Fruit fly (Drosophila melanogaster) whole organism, embryonic: ENCODE measurements around the gene CG32176.
A peak's percentile ranks its signal among the peaks of the same experiment; 100 is the strongest.

Experiments
- Atf-2 ChIP-seq: fragments of 200-800 bp; sonication (Bioruptor generic); optimal IDR thresholded peaks from 2 replicates; lab custom pipeline; 2016; ENCODE audit warnings: missing biosample characterization, missing genetic modification characterization
- Awh ChIP-seq: fragments of 200-800 bp; sonication (Bioruptor generic); IDR thresholded peaks from 2 replicates; pipeline ENCODE4, ENCODE4 v1.3.6; 2022; ENCODE audit warnings: missing biosample characterization, missing genetic modification characterization
- Bdp1 ChIP-seq: fragments of 200-800 bp; sonication (Bioruptor generic); optimal IDR thresholded peaks from 3 replicates; lab custom pipeline; 2016; ENCODE audit warnings: missing biosample characterization, missing genetic modification characterization
- Blimp-1 ChIP-seq: fragments of 200-800 bp; sonication (Bioruptor generic); optimal IDR thresholded peaks from 3 replicates; lab custom pipeline; 2018; ENCODE audit warnings: missing biosample characterization, missing genetic modification characterization, mild to moderate bottlenecking, moderate library complexity, missing genetic modification reagents
- CG10979 ChIP-seq: fragments of 200-800 bp; sonication (Bioruptor generic); optimal IDR thresholded peaks from 2 replicates; lab custom pipeline; 2018; ENCODE audit warnings: missing biosample characterization, mild to moderate bottlenecking, missing genetic modification characterization, moderate library complexity
- CG11247 ChIP-seq: fragments of 200-800 bp; sonication (Bioruptor generic); IDR thresholded peaks from 2 replicates; pipeline ENCODE4 v1.3.6; 2022; ENCODE audit warnings: missing biosample characterization, missing genetic modification characterization
- CG12236 ChIP-seq: fragments of 200-800 bp; sonication (Bioruptor generic); optimal IDR thresholded peaks from 2 replicates; lab custom pipeline; 2016; ENCODE audit warnings: missing biosample characterization, missing genetic modification characterization
- CG12744 ChIP-seq: fragments of 200-800 bp; sonication (Bioruptor generic); optimal IDR thresholded peaks from 2 replicates; lab custom pipeline; 2016; ENCODE audit warnings: missing biosample characterization, missing genetic modification characterization
- CG13424 ChIP-seq: fragments of 200-800 bp; sonication (Bioruptor generic); optimal IDR thresholded peaks from 2 replicates; lab custom pipeline; 2019; ENCODE audit warnings: missing biosample characterization, mild to moderate bottlenecking, missing genetic modification characterization, moderate library complexity
- CG14014 ChIP-seq: fragments of 200-800 bp; sonication (Bioruptor generic); IDR thresholded peaks from 2 replicates; pipeline ENCODE4 v1.3.6; 2022; ENCODE audit warnings: missing biosample characterization, missing genetic modification characterization
- CG14667 ChIP-seq: fragments of 200-800 bp; sonication (Bioruptor generic); IDR thresholded peaks from 2 replicates; pipeline ENCODE4 v1.3.6; 2022; ENCODE audit warnings: missing biosample characterization, missing genetic modification characterization
- CG14710 ChIP-seq: fragments of 200-800 bp; sonication (Bioruptor generic); optimal IDR thresholded peaks from 3 replicates; lab custom pipeline; 2019; ENCODE audit warnings: missing biosample characterization, mild to moderate bottlenecking, missing genetic modification characterization, moderate library complexity
- CG14860 ChIP-seq: fragments of 200-800 bp; sonication (Bioruptor generic); IDR thresholded peaks from 3 replicates; pipeline ENCODE4 v1.3.6; 2022; ENCODE audit warnings: missing biosample characterization, missing genetic modification characterization; ENCODE audit not compliant: partially characterized antibody
- CG17829 ChIP-seq: fragments of 200-800 bp; optimal IDR thresholded peaks from 2 replicates; lab custom pipeline; 2019; ENCODE audit warnings: missing biosample characterization, mild to moderate bottlenecking, missing genetic modification characterization, moderate library complexity
- CG1792 ChIP-seq: fragments of 200-800 bp; sonication (Bioruptor generic); optimal IDR thresholded peaks from 2 replicates; lab custom pipeline; 2016; ENCODE audit warnings: missing biosample characterization, missing genetic modification characterization
- CG2678 ChIP-seq: fragments of 200-800 bp; sonication (Bioruptor generic); optimal IDR thresholded peaks from 3 replicates; lab custom pipeline; 2019; ENCODE audit warnings: missing biosample characterization, mild to moderate bottlenecking, missing genetic modification characterization, moderate library complexity
- CG31224 ChIP-seq: fragments of 200-800 bp; sonication (Bioruptor generic); IDR thresholded peaks from 2 replicates; pipeline ENCODE4 v1.3.6; 2022; ENCODE audit warnings: missing biosample characterization, missing genetic modification characterization
- CG31365 ChIP-seq: fragments of 200-800 bp; sonication (Bioruptor generic); optimal IDR thresholded peaks from 2 replicates; lab custom pipeline; 2018; ENCODE audit warnings: missing biosample characterization, mild to moderate bottlenecking, missing genetic modification characterization
- CG32772 ChIP-seq: fragments of 200-800 bp; sonication (Bioruptor generic); IDR thresholded peaks from 2 replicates; pipeline ENCODE4 v1.3.6; 2022; ENCODE audit warnings: missing biosample characterization, missing genetic modification characterization
- CG4360 ChIP-seq: fragments of 200-800 bp; sonication (Bioruptor generic); IDR thresholded peaks from 2 replicates; pipeline ENCODE4 v1.3.6; 2022; ENCODE audit warnings: missing biosample characterization, missing genetic modification characterization
- CG5245 ChIP-seq: fragments of 200-800 bp; sonication (Bioruptor generic); optimal IDR thresholded peaks from 3 replicates; lab custom pipeline; 2016; ENCODE audit warnings: missing biosample characterization, missing genetic modification characterization
- CG6254 ChIP-seq: fragments of 200-800 bp; sonication (Bioruptor generic); optimal IDR thresholded peaks from 3 replicates; lab custom pipeline; 2017; ENCODE audit warnings: mild to moderate bottlenecking, missing biosample characterization, missing genetic modification reagents, missing genetic modification characterization
- CG6813 ChIP-seq: fragments of 200-800 bp; sonication (Bioruptor generic); optimal IDR thresholded peaks from 2 replicates; lab custom pipeline; 2017; ENCODE audit warnings: missing biosample characterization, missing genetic modification characterization, mild to moderate bottlenecking, moderate library complexity, missing genetic modification reagents
- CG7963 ChIP-seq: fragments of 200-800 bp; sonication (Bioruptor generic); IDR thresholded peaks from 3 replicates; pipeline ENCODE4 v1.3.6; 2022; ENCODE audit warnings: missing biosample characterization, missing genetic modification characterization; ENCODE audit not compliant: partially characterized antibody
- GATAe ChIP-seq: fragments of 200-800 bp; sonication (Bioruptor generic); conservative IDR thresholded peaks from 2 replicates; pipeline ENCODE4 v1.3.6; 2022; ENCODE audit warnings: missing biosample characterization, missing genetic modification characterization
- Gsc ChIP-seq: fragments of 200-800 bp; sonication (Bioruptor generic); IDR thresholded peaks from 2 replicates; pipeline ENCODE4 v1.3.6; 2022; ENCODE audit warnings: missing biosample characterization, missing genetic modification characterization
- HLHmδ ChIP-seq: fragments of 200-800 bp; sonication (Bioruptor generic); optimal IDR thresholded peaks from 2 replicates; lab custom pipeline; 2018; ENCODE audit warnings: missing biosample characterization, mild to moderate bottlenecking, missing genetic modification characterization, moderate library complexity
- Hmr ChIP-seq: fragments of 200-800 bp; sonication (Bioruptor generic); optimal IDR thresholded peaks from 3 replicates; lab custom pipeline; 2017; ENCODE audit warnings: mild to moderate bottlenecking, missing biosample characterization, missing genetic modification reagents, missing genetic modification characterization
- NC2β ChIP-seq: fragments of 200-800 bp; sonication (Bioruptor generic); optimal IDR thresholded peaks from 2 replicates; lab custom pipeline; 2016; ENCODE audit warnings: missing biosample characterization, missing genetic modification characterization
- NK7.1 ChIP-seq: fragments of 200-800 bp; sonication (Bioruptor generic); optimal IDR thresholded peaks from 3 replicates; lab custom pipeline; 2016; ENCODE audit warnings: missing biosample characterization, missing genetic modification characterization
- Oaz ChIP-seq: fragments of 200-800 bp; sonication (Bioruptor generic); IDR thresholded peaks from 2 replicates; pipeline ENCODE4 v1.3.6; 2022; ENCODE audit warnings: missing biosample characterization, missing genetic modification characterization
- Optix ChIP-seq: fragments of 200-800 bp; sonication (Bioruptor generic); IDR thresholded peaks from 3 replicates; pipeline ENCODE4 v1.3.6; 2022; ENCODE audit warnings: missing biosample characterization, missing genetic modification characterization
- PHDP ChIP-seq: fragments of 200-800 bp; sonication (Bioruptor generic); optimal IDR thresholded peaks from 3 replicates; lab custom pipeline; 2018; ENCODE audit warnings: missing biosample characterization, mild to moderate bottlenecking, missing genetic modification characterization, moderate library complexity
- Side ChIP-seq: fragments of 200-800 bp; sonication (Bioruptor generic); optimal IDR thresholded peaks from 2 replicates; lab custom pipeline; 2016; ENCODE audit warnings: missing biosample characterization, missing genetic modification characterization
- cad ChIP-seq: fragments of >200 bp; optimal IDR thresholded peaks from 2 replicates; lab custom pipeline; 2017; ENCODE audit warnings: missing biosample characterization, missing genetic modification characterization
- croc ChIP-seq: fragments of 200-800 bp; sonication (Bioruptor generic); conservative IDR thresholded peaks from 3 replicates; pipeline ENCODE4 v1.3.6; 2022; ENCODE audit warnings: missing biosample characterization, missing genetic modification characterization
- fru ChIP-seq: fragments of >200 bp; optimal IDR thresholded peaks from 2 replicates; lab custom pipeline; 2017
- grau ChIP-seq: fragments of 200-800 bp; optimal IDR thresholded peaks from 3 replicates; lab custom pipeline; 2019; ENCODE audit warnings: missing biosample characterization, mild to moderate bottlenecking, missing genetic modification characterization, moderate library complexity
- grn ChIP-seq: fragments of 200-800 bp; sonication (Bioruptor generic); optimal IDR thresholded peaks from 3 replicates; lab custom pipeline; 2017; ENCODE audit warnings: missing biosample characterization, missing genetic modification characterization
- hb ChIP-seq: fragments of 200-800 bp; sonication (Bioruptor generic); IDR thresholded peaks from 3 replicates; pipeline ENCODE4 v1.3.6; 2022; ENCODE audit warnings: missing biosample characterization, missing genetic modification characterization; ENCODE audit not compliant: partially characterized antibody
- her ChIP-seq: fragments of 200-800 bp; sonication (Bioruptor generic); optimal IDR thresholded peaks from 2 replicates; lab custom pipeline; 2016; ENCODE audit warnings: missing biosample characterization, missing genetic modification characterization
- lilli ChIP-seq: fragments of 200-800 bp; sonication (Bioruptor generic); optimal IDR thresholded peaks from 3 replicates; lab custom pipeline; 2016; ENCODE audit warnings: missing biosample characterization, missing genetic modification characterization
- lmd ChIP-seq: fragments of 200-800 bp; sonication (Bioruptor generic); IDR thresholded peaks from 2 replicates; pipeline ENCODE4 v1.3.6; 2022; ENCODE audit warnings: missing biosample characterization, missing genetic modification characterization
- luna ChIP-seq: fragments of 200-800 bp; sonication (Bioruptor generic); optimal IDR thresholded peaks from 2 replicates; lab custom pipeline; 2016; ENCODE audit warnings: missing biosample characterization, missing genetic modification characterization
- nerfin-1 ChIP-seq: fragments of 200-800 bp; sonication (Bioruptor generic); optimal IDR thresholded peaks from 3 replicates; lab custom pipeline; 2019; ENCODE audit warnings: missing biosample characterization, mild to moderate bottlenecking, missing genetic modification characterization, moderate library complexity
- nmo ChIP-seq: fragments of 200-800 bp; sonication (Bioruptor generic); optimal IDR thresholded peaks from 2 replicates; lab custom pipeline; 2018; ENCODE audit warnings: missing biosample characterization, mild to moderate bottlenecking, missing genetic modification characterization, moderate library complexity
- org-1 ChIP-seq: fragments of 200-800 bp; sonication (Bioruptor generic); optimal IDR thresholded peaks from 2 replicates; lab custom pipeline; 2017; ENCODE audit warnings: missing biosample characterization, missing genetic modification characterization
- pros ChIP-seq: fragments of 200-800 bp; sonication (Bioruptor generic); optimal IDR thresholded peaks from 3 replicates; lab custom pipeline; 2019; ENCODE audit warnings: missing biosample characterization, mild to moderate bottlenecking, missing genetic modification characterization, moderate library complexity
- repo ChIP-seq: fragments of 200-800 bp; sonication (Bioruptor generic); optimal IDR thresholded peaks from 2 replicates; lab custom pipeline; 2016; ENCODE audit warnings: missing biosample characterization, missing genetic modification characterization
- sna ChIP-seq: fragments of 200-800 bp; sonication (Bioruptor generic); IDR thresholded peaks from 2 replicates; pipeline ENCODE4 v1.3.6; 2022; ENCODE audit warnings: missing biosample characterization, missing genetic modification characterization; ENCODE audit not compliant: partially characterized antibody
- stwl ChIP-seq: fragments of 200-800 bp; sonication (Bioruptor generic); optimal IDR thresholded peaks from 3 replicates; lab custom pipeline; 2018; ENCODE audit warnings: missing biosample characterization, mild to moderate bottlenecking, missing genetic modification characterization, moderate library complexity
- tna ChIP-seq: fragments of 200-800 bp; sonication (Bioruptor generic); IDR thresholded peaks from 2 replicates; pipeline ENCODE4 v1.3.6; 2022; ENCODE audit warnings: missing biosample characterization, missing genetic modification characterization; ENCODE audit not compliant: partially characterized antibody

Gene CG32176

dm6 chr3L:17475979-17476393 lies 42.3 kb downstream of the CG32176 start, which contains the start of gene CG34250 (continued):
- peak; percentile 66; the same call in 2 of the 3 replicates for TF ChIP-seq CG14860
- 0 out of 2 replicates have a peak, but pooled peaks have one; percentile 18 for TF ChIP-seq CG14014 (GFP tag; lab: Robert Waterston, UW)
- peak; percentile 85 for TF ChIP-seq CG14710 (tag; lab: Kevin White, UChicago)
- no peak for TF ChIP-seq Optix (GFP tag; lab: Robert Waterston, UW)
- no peak for TF ChIP-seq Oaz (GFP tag; lab: Robert Waterston, UW)
- peak; percentile 49 for TF ChIP-seq grau (tag; lab: Kevin White, UChicago)
- no peak for TF ChIP-seq NC2β (GFP tag; lab: Kevin White, UChicago)
- no peak for TF ChIP-seq hb (GFP tag; lab: Robert Waterston, UW)
- no peak for TF ChIP-seq NK7.1 (GFP tag; lab: Kevin White, UChicago)
- peak; percentile 29 for TF ChIP-seq Blimp-1 (GFP tag; lab: Kevin White, UChicago)
- TF ChIP-seq Bdp1 (GFP tag; lab: Kevin White, UChicago) = peak; percentile 11
- TF ChIP-seq Side (GFP tag; lab: Kevin White, UChicago) = no peak
- TF ChIP-seq CG1792 (GFP tag; lab: Kevin White, UChicago) = no peak
- TF ChIP-seq CG7963 (GFP tag; lab: Robert Waterston, UW) = no peak
- no peak for TF ChIP-seq CG6254 (GFP tag; lab: Kevin White, UChicago)
- TF ChIP-seq nmo (GFP tag; lab: Kevin White, UChicago) = peak; percentile 70
- TF ChIP-seq CG31224 (GFP tag; lab: Robert Waterston, UW) = no peak
- no peak for TF ChIP-seq org-1 (GFP tag; lab: Kevin White, UChicago)
- TF ChIP-seq luna (GFP tag; lab: Kevin White, UChicago) = no peak
- TF ChIP-seq CG32772 (GFP tag; lab: Robert Waterston, UW) = no peak
- peak; percentile 43; the same call in 1 of the 2 replicates for TF ChIP-seq tna (GFP tag; lab: Robert Waterston, UW)
- TF ChIP-seq croc (GFP tag; lab: Robert Waterston, UW) = no peak
- TF ChIP-seq CG13424 (tag; lab: Kevin White, UChicago) = peak; percentile 36
- no peak for TF ChIP-seq GATAe (GFP tag; lab: Robert Waterston, UW)
- peak; percentile 26 for TF ChIP-seq PHDP
- TF ChIP-seq Hmr (GFP tag; lab: Kevin White, UChicago) = peak; percentile 55
- no peak for TF ChIP-seq repo
- TF ChIP-seq CG17829 (tag; lab: Kevin White, UChicago) = peak; percentile 62
- TF ChIP-seq cad (GFP tag; lab: Kevin White, UChicago) = no peak
- TF ChIP-seq pros (GFP tag; lab: Kevin White, UChicago) = no peak
- TF ChIP-seq HLHmδ = no peak
- TF ChIP-seq CG2678 (tag; lab: Kevin White, UChicago) = peak; percentile 15
- no peak for TF ChIP-seq Gsc (GFP tag; lab: Robert Waterston, UW)
- TF ChIP-seq CG14667 (GFP tag; lab: Robert Waterston, UW) = no peak
- TF ChIP-seq Awh (GFP tag; lab: Robert Waterston, UW) = no peak
- TF ChIP-seq CG5245 (GFP tag; lab: Kevin White, UChicago) = peak; percentile 22
- peak; percentile 76 for TF ChIP-seq sna
- peak; percentile 64 for TF ChIP-seq lilli (GFP tag; lab: Kevin White, UChicago)
- TF ChIP-seq CG12236 (GFP tag; lab: Kevin White, UChicago) = no peak
- no peak for TF ChIP-seq CG4360 (GFP tag; lab: Robert Waterston, UW)
- TF ChIP-seq CG11247 (GFP tag; lab: Robert Waterston, UW) = no peak
- no peak for TF ChIP-seq CG31365 (tag; lab: Kevin White, UChicago)
- no peak for TF ChIP-seq CG6813
- TF ChIP-seq stwl (tag; lab: Kevin White, UChicago) = peak; percentile 83
- TF ChIP-seq fru (lab: Kevin White, UChicago) = no peak
- no peak for TF ChIP-seq CG12744
- peak; percentile 25 for TF ChIP-seq nerfin-1
- TF ChIP-seq CG10979 (tag; lab: Kevin White, UChicago) = no peak
- no peak for TF ChIP-seq Atf-2
- TF ChIP-seq her (GFP tag; lab: Kevin White, UChicago) = no peak
- no peak for TF ChIP-seq lmd (GFP tag; lab: Robert Waterston, UW)
- no peak for TF ChIP-seq grn (GFP tag; lab: Kevin White, UChicago)
